Worm (Caenorhabditis elegans) whole organism, L4 larva: Measurements from ENCODE around the gene acy-1.
A peak's percentile ranks its signal among the peaks of the same experiment; 100 is the strongest.

Experiments
- F10B5.3 ChIP-seq: sonication (generic microtip); optimal IDR thresholded peaks from 2 replicates; lab custom pipeline; 2016; ENCODE audit warnings: mild to moderate bottlenecking, missing genetic modification characterization, missing compliant biosample characterization
- F26F4.8 ChIP-seq: fragments of 200-800 bp; sonication (Bioruptor generic); conservative IDR thresholded peaks from 2 replicates; pipeline ENCODE4 v1.3.6; 2022; ENCODE audit warnings: missing genetic modification characterization, missing compliant biosample characterization
- F44E2.7 ChIP-seq: fragments of 200-800 bp; sonication (Bioruptor generic); IDR thresholded peaks from 2 replicates; pipeline ENCODE4 v2.1.2; 2022; ENCODE audit warnings: missing genetic modification characterization, missing compliant biosample characterization
- F49E8.2 ChIP-seq: sonication (generic microtip); optimal IDR thresholded peaks from 2 replicates; lab custom pipeline; 2016; ENCODE audit warnings: missing compliant biosample characterization, mild to moderate bottlenecking, missing genetic modification characterization, borderline replicate concordance
- T26A8.4 ChIP-seq: fragments of 200-800 bp; sonication (Bioruptor generic); IDR thresholded peaks from 2 replicates; pipeline ENCODE4 v1.3.6; 2022; ENCODE audit warnings: missing genetic modification characterization, missing compliant biosample characterization
- Y48G9A.11 ChIP-seq: fragments of 200-800 bp; sonication (Bioruptor generic); IDR thresholded peaks from 2 replicates; pipeline ENCODE4 v1.3.6; 2022; ENCODE audit warnings: missing genetic modification reagents, missing genetic modification characterization, missing compliant biosample characterization
- Y5F2A.4 ChIP-seq: fragments of 200-800 bp; sonication (Bioruptor generic); optimal IDR thresholded peaks from 2 replicates; lab custom pipeline; 2018; ENCODE audit warnings: mild to moderate bottlenecking, missing genetic modification characterization, missing compliant biosample characterization
- ZK337.2 ChIP-seq: fragments of 200-800 bp; sonication (Bioruptor generic); IDR thresholded peaks from 2 replicates; pipeline ENCODE4 v1.3.6; 2022; ENCODE audit warnings: missing genetic modification reagents, missing genetic modification characterization, missing compliant biosample characterization
- arid-1 ChIP-seq: fragments of 200-800 bp; sonication (Bioruptor generic); conservative IDR thresholded peaks from 2 replicates; pipeline ENCODE4 v1.3.6; 2022; ENCODE audit warnings: missing genetic modification reagents, missing genetic modification characterization, missing compliant biosample characterization
- ceh-20 ChIP-seq: fragments of 200-800 bp; sonication (Bioruptor generic); IDR thresholded peaks from 2 replicates; pipeline ENCODE4 v1.3.6; 2022; ENCODE audit warnings: missing genetic modification reagents, missing genetic modification characterization, missing compliant biosample characterization
- ceh-32 ChIP-seq: sonication (generic microtip); optimal IDR thresholded peaks from 2 replicates; lab custom pipeline; 2016; ENCODE audit warnings: mild to moderate bottlenecking, missing genetic modification characterization, missing compliant biosample characterization; ENCODE audit not compliant: poor library complexity
- ceh-44 ChIP-seq: fragments of 200-800 bp; sonication (Bioruptor generic); IDR thresholded peaks from 2 replicates; pipeline ENCODE4 v1.3.6; 2022; ENCODE audit warnings: missing genetic modification reagents, missing genetic modification characterization, missing compliant biosample characterization
- ceh-62 ChIP-seq: sonication (generic microtip); optimal IDR thresholded peaks from 2 replicates; lab custom pipeline; 2017; ENCODE audit warnings: missing biosample characterization, missing genetic modification characterization
- ces-1 ChIP-seq: fragments of 150-350 bp; sonication (generic microtip); optimal IDR thresholded peaks from 4 replicates; lab custom pipeline; 2014; ENCODE audit warnings: missing biosample characterization, missing genetic modification reagents, missing genetic modification characterization
- daf-12 ChIP-seq: fragments of 150-350 bp; optimal IDR thresholded peaks from 2 replicates; lab custom pipeline; 2014; ENCODE audit warnings: missing biosample characterization, missing genetic modification reagents, missing genetic modification characterization
- dmd-6 ChIP-seq: fragments of 200-800 bp; sonication (Bioruptor generic); IDR thresholded peaks from 2 replicates; pipeline ENCODE4 v1.3.6; 2022; ENCODE audit warnings: missing genetic modification reagents, missing genetic modification characterization, missing compliant biosample characterization
- dmd-9 ChIP-seq: fragments of 200-800 bp; sonication (Bioruptor generic); IDR thresholded peaks from 2 replicates; pipeline ENCODE4 v1.3.6; 2022; ENCODE audit warnings: missing genetic modification reagents, missing genetic modification characterization, missing compliant biosample characterization
- duxl-1 ChIP-seq: sonication (generic microtip); optimal IDR thresholded peaks from 2 replicates; lab custom pipeline; 2016; ENCODE audit warnings: mild to moderate bottlenecking, missing genetic modification characterization, moderate library complexity, missing compliant biosample characterization; ENCODE audit not compliant: poor library complexity
- egl-27 ChIP-seq: sonication (generic microtip); optimal IDR thresholded peaks from 3 replicates; lab custom pipeline; 2017; ENCODE audit warnings: missing biosample characterization, missing genetic modification reagents, missing genetic modification characterization
- hif-1 ChIP-seq, 2 experiments: sonication (generic microtip); optimal IDR thresholded peaks; 2 replicates each; lab custom pipeline; 2016 to 2017; ENCODE audit warnings: missing compliant biosample characterization in 2 of 2, missing genetic modification characterization in 2 of 2, missing genetic modification reagents in 2 of 2, missing genotype in 2 of 2, mild to moderate bottlenecking in 1 of 2
- hlh-30 ChIP-seq: sonication (generic microtip); optimal IDR thresholded peaks from 2 replicates; lab custom pipeline; 2017; ENCODE audit warnings: antibody characterized with exemption, mild to moderate bottlenecking, missing genetic modification characterization, missing compliant biosample characterization; ENCODE audit not compliant: insufficient read depth
- jun-1 ChIP-seq: fragments of 150-350 bp; optimal IDR thresholded peaks from 2 replicates; lab custom pipeline; 2014; ENCODE audit warnings: missing biosample characterization, missing genetic modification reagents, missing genetic modification characterization
- lim-7 ChIP-seq: fragments of 200-800 bp; sonication (Bioruptor generic); IDR thresholded peaks from 2 replicates; pipeline ENCODE4 v1.3.6; 2022; ENCODE audit warnings: missing genetic modification characterization, missing compliant biosample characterization
- lin-15B ChIP-seq: fragments of 150-350 bp; sonication (generic microtip); optimal IDR thresholded peaks from 3 replicates; lab custom pipeline; 2014; ENCODE audit warnings: missing biosample characterization, missing genetic modification characterization
- lin-29 ChIP-seq: fragments of 200-800 bp; sonication (Bioruptor generic); IDR thresholded peaks from 2 replicates; pipeline ENCODE4 v1.3.6; 2022; ENCODE audit warnings: missing genetic modification reagents, missing genetic modification characterization, missing compliant biosample characterization
- lir-3 ChIP-seq: sonication (generic microtip); optimal IDR thresholded peaks from 2 replicates; lab custom pipeline; 2016; ENCODE audit warnings: mild to moderate bottlenecking, missing genetic modification characterization, missing compliant biosample characterization
- madf-9 ChIP-seq: fragments of 200-800 bp; sonication (Bioruptor generic); conservative IDR thresholded peaks from 2 replicates; pipeline ENCODE4 v1.3.6; 2022; ENCODE audit warnings: missing genetic modification reagents, missing genetic modification characterization, missing compliant biosample characterization
- mdt-29 ChIP-seq: fragments of 200-800 bp; sonication (Bioruptor generic); IDR thresholded peaks from 2 replicates; pipeline ENCODE4 v1.3.6; 2022; ENCODE audit warnings: missing genetic modification reagents, missing genetic modification characterization, missing compliant biosample characterization
- mes-2 ChIP-seq: sonication (generic microtip); optimal IDR thresholded peaks from 2 replicates; lab custom pipeline; 2016; ENCODE audit warnings: missing genotype, mild to moderate bottlenecking, missing genetic modification characterization, missing compliant biosample characterization; ENCODE audit not compliant: poor library complexity, severe bottlenecking
- mxl-3 ChIP-seq: fragments of 200-800 bp; sonication (Bioruptor generic); optimal IDR thresholded peaks from 2 replicates; lab custom pipeline; 2018; ENCODE audit warnings: mild to moderate bottlenecking, missing genetic modification characterization, missing compliant biosample characterization
- nhr-102 ChIP-seq: sonication (generic microtip); optimal IDR thresholded peaks from 2 replicates; lab custom pipeline; 2016; ENCODE audit warnings: mild to moderate bottlenecking, missing genetic modification characterization, moderate library complexity, missing compliant biosample characterization
- nhr-111 ChIP-seq: fragments of 200-800 bp; sonication (Bioruptor generic); optimal IDR thresholded peaks from 2 replicates; lab custom pipeline; 2018; ENCODE audit warnings: mild to moderate bottlenecking, missing genetic modification characterization, missing compliant biosample characterization
- nhr-25 ChIP-seq: sonication (generic microtip); optimal IDR thresholded peaks from 2 replicates; lab custom pipeline; 2017; ENCODE audit warnings: missing genetic modification characterization, mild to moderate bottlenecking, missing compliant biosample characterization, antibody characterized with exemption, moderate library complexity, borderline replicate concordance; ENCODE audit not compliant: insufficient read depth
- nhr-41 ChIP-seq: fragments of 200-800 bp; sonication (Bioruptor generic); IDR thresholded peaks from 2 replicates; pipeline ENCODE4 v1.3.6; 2022; ENCODE audit warnings: missing genetic modification reagents, missing genetic modification characterization, missing compliant biosample characterization
- nhr-42 ChIP-seq: fragments of 200-800 bp; sonication (Bioruptor generic); IDR thresholded peaks from 2 replicates; pipeline ENCODE4 v1.3.6; 2022; ENCODE audit warnings: missing genetic modification characterization, missing compliant biosample characterization
- nhr-48 ChIP-seq: sonication (generic microtip); optimal IDR thresholded peaks from 2 replicates; lab custom pipeline; 2016; ENCODE audit warnings: mild to moderate bottlenecking, missing genetic modification characterization, missing compliant biosample characterization
- nhr-6 ChIP-seq: fragments of 150-350 bp; optimal IDR thresholded peaks from 2 replicates; lab custom pipeline; 2014; ENCODE audit warnings: missing biosample characterization, missing genetic modification characterization
- nhr-77 ChIP-seq: fragments of 150-350 bp; optimal IDR thresholded peaks from 2 replicates; lab custom pipeline; 2014; ENCODE audit warnings: missing biosample characterization, missing genetic modification characterization
- pha-4 ChIP-seq, 2 experiments: fragments of 150-350 bp in 1 of 2; fragments of 200-800 bp in 1 of 2; sonication (Bioruptor generic) in 1 of 2; IDR thresholded peaks in 1 of 2; optimal IDR thresholded peaks in 1 of 2; 2 replicates each; pipeline versions ENCODE4 v1.3.6 to Lab custom; 2014 to 2022; ENCODE audit warnings: missing genetic modification characterization in 2 of 2, missing genetic modification reagents in 2 of 2, missing biosample characterization in 1 of 2, missing compliant biosample characterization in 1 of 2
- php-3 ChIP-seq: fragments of 200-800 bp; sonication (Bioruptor generic); IDR thresholded peaks from 2 replicates; pipeline ENCODE4 v1.3.6; 2022; ENCODE audit warnings: missing genetic modification reagents, missing genetic modification characterization, missing compliant biosample characterization
- pqm-1 ChIP-seq: sonication (generic microtip); optimal IDR thresholded peaks from 2 replicates; lab custom pipeline; 2017; ENCODE audit warnings: missing biosample characterization, missing genetic modification characterization
- set-16 ChIP-seq: fragments of 200-800 bp; sonication (Bioruptor generic); IDR thresholded peaks from 2 replicates; pipeline ENCODE4 v1.3.6; 2022; ENCODE audit warnings: missing genetic modification reagents, missing genetic modification characterization, missing compliant biosample characterization
- skn-1 ChIP-seq: fragments of 150-350 bp; optimal IDR thresholded peaks from 2 replicates; lab custom pipeline; 2014; ENCODE audit warnings: missing biosample characterization, missing genetic modification characterization
- tag-97 ChIP-seq: fragments of 200-800 bp; sonication (Bioruptor generic); IDR thresholded peaks from 2 replicates; pipeline ENCODE4 v1.3.6; 2022; ENCODE audit warnings: missing genetic modification characterization, missing compliant biosample characterization
- unc-130 ChIP-seq: sonication (generic microtip); optimal IDR thresholded peaks from 2 replicates; lab custom pipeline; 2016; ENCODE audit warnings: missing genetic modification reagents, missing genetic modification characterization, missing compliant biosample characterization
- unc-62 ChIP-seq, 3 experiments: fragments of 150-350 bp in 1 of 3; sonication (generic microtip); optimal IDR thresholded peaks in 2 of 3; peaks in 1 of 3; 1 replicate in 1 of 3; 2 replicates in 2 of 3; lab custom pipeline; 2014 to 2017; ENCODE audit warnings: missing biosample characterization in 3 of 3, missing genetic modification characterization in 3 of 3, missing genetic modification reagents in 3 of 3, missing genotype in 1 of 3
- vab-7 ChIP-seq: fragments of 200-800 bp; sonication (Bioruptor generic); IDR thresholded peaks from 2 replicates; pipeline ENCODE4 v1.3.6; 2022; ENCODE audit warnings: missing genetic modification reagents, missing genetic modification characterization, missing compliant biosample characterization
- zfp-2 ChIP-seq: sonication (generic microtip); optimal IDR thresholded peaks from 2 replicates; lab custom pipeline; 2016; ENCODE audit warnings: mild to moderate bottlenecking, missing genetic modification characterization, missing compliant biosample characterization
- zfp-3 ChIP-seq: fragments of 200-800 bp; sonication (Bioruptor generic); conservative IDR thresholded peaks from 2 replicates; pipeline ENCODE4 v1.3.6; 2022; ENCODE audit warnings: missing genetic modification reagents, missing genetic modification characterization, missing compliant biosample characterization
- zip-11 ChIP-seq: fragments of 200-800 bp; sonication (Bioruptor generic); IDR thresholded peaks from 2 replicates; pipeline ENCODE4 v1.3.6; 2022; ENCODE audit warnings: missing genetic modification characterization, missing compliant biosample characterization

The acy-1 gene

ce11 chrIII:4693281-4693680, 28.6 kb upstream of the acy-1 start, which contains the start of gene nifk-1 (continued):
- TF ChIP-seq nhr-102 (tag; lab: Kevin White, UChicago) (peak; percentile 21), Y5F2A.4 (GFP tag; lab: Kevin White, UChicago) (no peak), tag-97 (GFP tag; lab: Robert Waterston, UW) (no peak), ceh-44 (GFP tag; lab: Robert Waterston, UW) (no peak), lir-3 (no peak), F49E8.2 (tag; lab: Kevin White, UChicago) (no peak), lin-29 (GFP tag; lab: Robert Waterston, UW) (no peak), set-16 (GFP tag; lab: Robert Waterston, UW) (no peak), ceh-20 (GFP tag; lab: Robert Waterston, UW) (no peak), dmd-6 (GFP tag; lab: Robert Waterston, UW) (peak; percentile 76), lim-7 (GFP tag; lab: Robert Waterston, UW) (no peak), nhr-6 (tag; lab: Kevin White, UChicago) (no peak), nhr-48 (tag; lab: Kevin White, UChicago) (peak; percentile 33), nhr-77 (tag; lab: Kevin White, UChicago) (peak; percentile 68), hlh-30 (tag; lab: Kevin White, UChicago) (peak; percentile 63), mes-2 (tag; lab: Kevin White, UChicago) (peak; percentile 78), mdt-29 (GFP tag; lab: Robert Waterston, UW) (no peak), T26A8.4 (GFP tag; lab: Robert Waterston, UW) (no peak), F44E2.7 (GFP tag; lab: Robert Waterston, UW) (no peak), ceh-62 (tag; lab: Kevin White, UChicago) (no peak), nhr-111 (no peak), unc-130 (GFP tag; lab: Kevin White, UChicago) (no peak), Y48G9A.11 (GFP tag; lab: Robert Waterston, UW) (no peak), nhr-25 (tag; lab: Kevin White, UChicago) (no peak), ces-1 (no peak), daf-12 (no peak), pqm-1 (tag; lab: Kevin White, UChicago) (no peak), vab-7 (no peak), nhr-41 (GFP tag; lab: Robert Waterston, UW) (no peak), hif-1 (tag; optimal IDR thresholded peaks at IDR 0.05; lab: Kevin White, UChicago) (peak; percentile 87 to 99), egl-27 (tag; lab: Kevin White, UChicago) (no peak), lin-15B (tag; lab: Kevin White, UChicago) (no peak), php-3 (no peak), F10B5.3 (tag; lab: Kevin White, UChicago) (no peak), jun-1 (tag; lab: Kevin White, UChicago) (no peak), zip-11 (GFP tag; lab: Robert Waterston, UW) (no peak), mxl-3 (GFP tag; lab: Kevin White, UChicago) (peak; percentile 62), zfp-2 (tag; lab: Kevin White, UChicago) (no peak), ZK337.2 (no peak), skn-1 (tag; lab: Kevin White, UChicago) (no peak), zfp-3 (GFP tag; lab: Robert Waterston, UW) (no peak), F26F4.8 (GFP tag; lab: Robert Waterston, UW) (no peak), arid-1 (GFP tag; lab: Robert Waterston, UW) (no peak), nhr-42 (GFP tag; lab: Robert Waterston, UW) (no peak), pha-4 (GFP tag; IDR thresholded peaks at IDR 0.05; lab: Robert Waterston, UW) (no peak), pha-4 (tag; optimal IDR thresholded peaks at IDR 0.05; lab: Kevin White, UChicago) (peak; percentile 74), ceh-32 (tag; lab: Kevin White, UChicago) (no peak), unc-62 (GFP tag; optimal IDR thresholded peaks at IDR 0.05 in 1 of 2; lab: Kevin White, UChicago) (no peak), unc-62 (tag; optimal IDR thresholded peaks at IDR 0.05; lab: Kevin White, UChicago) (no peak), duxl-1 (tag; lab: Kevin White, UChicago) (no peak), madf-9 (GFP tag; lab: Robert Waterston, UW) (no peak), dmd-9 (GFP tag; lab: Robert Waterston, UW) (no peak)
